Worm (Caenorhabditis elegans) whole organism, young adult: ENCODE measurements around the gene T05H10.4.

Experiments used
- B0035.1 ChIP-seq: sonication (generic microtip); optimal IDR thresholded peaks from 2 replicates; lab custom pipeline; 2016; ENCODE audit warnings: missing genetic modification characterization, mild to moderate bottlenecking, missing compliant biosample characterization, missing genotype, missing genetic modification reagents
- B0336.3 ChIP-seq: fragments of 200-800 bp; sonication (Bioruptor generic); IDR thresholded peaks from 2 replicates; pipeline ENCODE4 v1.3.6; 2022; ENCODE audit warnings: missing genetic modification characterization, missing compliant biosample characterization
- C06A6.2 ChIP-seq: fragments of 200-800 bp; sonication (Bioruptor generic); conservative IDR thresholded peaks from 2 replicates; pipeline ENCODE4 v1.3.6; 2022; ENCODE audit warnings: missing genetic modification characterization, missing compliant biosample characterization
- F49E8.2 ChIP-seq: sonication (generic microtip); optimal IDR thresholded peaks from 3 replicates; lab custom pipeline; 2017; ENCODE audit warnings: missing genetic modification characterization, mild to moderate bottlenecking, missing compliant biosample characterization, antibody characterized with exemption, moderate library complexity; ENCODE audit not compliant: insufficient read depth
- F52B5.7 ChIP-seq: sonication (generic microtip); optimal IDR thresholded peaks from 2 replicates; lab custom pipeline; 2016; ENCODE audit warnings: mild to moderate bottlenecking, missing genetic modification characterization, missing compliant biosample characterization
- Y53G8AR.9 ChIP-seq: fragments of 200-800 bp; sonication (Bioruptor generic); conservative IDR thresholded peaks from 2 replicates; pipeline ENCODE4 v1.3.6; 2022; ENCODE audit warnings: missing genetic modification reagents, missing genetic modification characterization, missing compliant biosample characterization
- Y67H2A.10 ChIP-seq: fragments of 200-800 bp; sonication (Bioruptor generic); conservative IDR thresholded peaks from 2 replicates; pipeline ENCODE4 v1.3.6; 2022; ENCODE audit warnings: missing genetic modification reagents, missing genetic modification characterization, missing compliant biosample characterization
- ama-1 ChIP-seq, 3 experiments: fragments of 150-350 bp in 1 of 3; sonication (generic microtip) in 2 of 3; optimal IDR thresholded peaks; 2 replicates each; lab custom pipeline; 2014 to 2018; ENCODE audit warnings: missing biosample characterization in 2 of 3, missing genetic modification characterization in 2 of 3, missing genetic modification reagents in 2 of 3
- atf-7 ChIP-seq: sonication (generic microtip); optimal IDR thresholded peaks from 2 replicates; lab custom pipeline; 2017; ENCODE audit warnings: mild to moderate bottlenecking, missing genetic modification characterization, missing compliant biosample characterization
- attf-3 ChIP-seq: fragments of 200-800 bp; sonication (Bioruptor generic); conservative IDR thresholded peaks from 2 replicates; pipeline ENCODE4 v1.3.6; 2022; ENCODE audit warnings: missing genetic modification reagents, missing genetic modification characterization, missing compliant biosample characterization
- attf-5 ChIP-seq: fragments of 200-800 bp; sonication (Bioruptor generic); optimal IDR thresholded peaks from 2 replicates; lab custom pipeline; 2018; ENCODE audit warnings: mild to moderate bottlenecking, missing genetic modification characterization, missing compliant biosample characterization
- bed-1 ChIP-seq: fragments of 200-800 bp; sonication (Bioruptor generic); IDR thresholded peaks from 2 replicates; pipeline ENCODE4 v1.3.6; 2022; ENCODE audit warnings: missing genetic modification reagents, missing genetic modification characterization, missing compliant biosample characterization
- bed-2 ChIP-seq: fragments of 200-800 bp; sonication (Bioruptor generic); IDR thresholded peaks from 2 replicates; pipeline ENCODE4 v1.3.6; 2022; ENCODE audit warnings: missing genetic modification reagents, missing genetic modification characterization, missing compliant biosample characterization
- cebp-1 ChIP-seq, 2 experiments: fragments of 200-800 bp in 1 of 2; sonication (Bioruptor generic) in 1 of 2; sonication (generic microtip) in 1 of 2; IDR thresholded peaks in 1 of 2; optimal IDR thresholded peaks in 1 of 2; 2 replicates each; pipeline versions ENCODE4 v1.3.6 to Lab custom; 2017 to 2022; ENCODE audit warnings: missing compliant biosample characterization in 2 of 2, missing genetic modification characterization in 2 of 2, mild to moderate bottlenecking in 1 of 2, missing genetic modification reagents in 1 of 2, moderate library complexity in 1 of 2
- ceh-79 ChIP-seq: sonication (generic microtip); optimal IDR thresholded peaks from 2 replicates; lab custom pipeline; 2017; ENCODE audit warnings: mild to moderate bottlenecking, missing genetic modification characterization, missing compliant biosample characterization
- dox-1 ChIP-seq: fragments of 200-800 bp; sonication (Bioruptor generic); IDR thresholded peaks from 2 replicates; pipeline ENCODE4 v1.3.6; 2022; ENCODE audit warnings: missing genetic modification reagents, missing genetic modification characterization, missing compliant biosample characterization
- dpff-1 ChIP-seq: sonication (generic microtip); optimal IDR thresholded peaks from 2 replicates; lab custom pipeline; 2017; ENCODE audit warnings: mild to moderate bottlenecking, missing genetic modification characterization, missing compliant biosample characterization
- egl-44 ChIP-seq: fragments of 200-800 bp; sonication (Bioruptor generic); IDR thresholded peaks from 2 replicates; pipeline ENCODE4 v1.3.6; 2022; ENCODE audit warnings: missing genetic modification reagents, missing genetic modification characterization, missing compliant biosample characterization
- ekl-4 ChIP-seq: fragments of 200-800 bp; sonication (Bioruptor generic); IDR thresholded peaks from 2 replicates; pipeline ENCODE4 v1.3.6; 2022; ENCODE audit warnings: missing genetic modification reagents, missing genetic modification characterization, missing compliant biosample characterization
- hlh-26 ChIP-seq: fragments of 200-800 bp; sonication (Bioruptor generic); conservative IDR thresholded peaks from 2 replicates; pipeline ENCODE4 v1.3.6; 2022; ENCODE audit warnings: missing genetic modification reagents, missing genetic modification characterization, missing compliant biosample characterization
- hmg-1.2 ChIP-seq: fragments of 200-800 bp; sonication (Bioruptor generic); IDR thresholded peaks from 2 replicates; pipeline ENCODE4 v1.3.6; 2022; ENCODE audit warnings: missing genetic modification reagents, missing genetic modification characterization, missing compliant biosample characterization
- lin-35 ChIP-seq, 3 experiments: fragments of 150-350 bp in 2 of 3; sonication (generic microtip) in 1 of 3; optimal IDR thresholded peaks; 2 replicates each; lab custom pipeline; 2014 to 2018; ENCODE audit warnings: missing biosample characterization in 3 of 3, missing genetic modification characterization in 3 of 3, missing genetic modification reagents in 3 of 3
- lin-40 ChIP-seq: sonication (generic microtip); optimal IDR thresholded peaks from 2 replicates; lab custom pipeline; 2016; ENCODE audit warnings: missing genetic modification characterization, mild to moderate bottlenecking, missing compliant biosample characterization, missing genotype, missing genetic modification reagents
- lin-54 ChIP-seq: fragments of 200-800 bp; sonication (Bioruptor generic); optimal IDR thresholded peaks from 2 replicates; lab custom pipeline; 2018; ENCODE audit warnings: mild to moderate bottlenecking, missing genetic modification characterization, missing compliant biosample characterization
- lir-1 ChIP-seq: fragments of 200-800 bp; sonication (Bioruptor generic); conservative IDR thresholded peaks from 2 replicates; pipeline ENCODE4 v1.3.6; 2022; ENCODE audit warnings: missing genetic modification reagents, missing genetic modification characterization, missing compliant biosample characterization
- lsl-1 ChIP-seq: fragments of 200-800 bp; sonication (Bioruptor generic); optimal IDR thresholded peaks from 2 replicates; lab custom pipeline; 2018; ENCODE audit warnings: mild to moderate bottlenecking, missing genetic modification characterization, moderate library complexity, missing compliant biosample characterization
- nhr-120 ChIP-seq: fragments of 200-800 bp; sonication (Bioruptor generic); IDR thresholded peaks from 2 replicates; pipeline ENCODE4 v1.3.6; 2022; ENCODE audit warnings: missing genetic modification characterization, missing compliant biosample characterization
- nhr-27 ChIP-seq: fragments of 200-800 bp; sonication (Bioruptor generic); optimal IDR thresholded peaks from 2 replicates; lab custom pipeline; 2018; ENCODE audit warnings: mild to moderate bottlenecking, missing genetic modification characterization, moderate library complexity, missing compliant biosample characterization
- nhr-90 ChIP-seq: sonication (generic microtip); optimal IDR thresholded peaks from 2 replicates; lab custom pipeline; 2016; ENCODE audit warnings: missing genotype, mild to moderate bottlenecking, missing genetic modification characterization, missing compliant biosample characterization
- somi-1 ChIP-seq: fragments of 200-800 bp; sonication (Bioruptor generic); optimal IDR thresholded peaks from 2 replicates; lab custom pipeline; 2018; ENCODE audit warnings: mild to moderate bottlenecking, missing genetic modification characterization, missing compliant biosample characterization
- sptf-2 ChIP-seq: fragments of 200-800 bp; sonication (Bioruptor generic); optimal IDR thresholded peaks from 2 replicates; lab custom pipeline; 2018; ENCODE audit warnings: mild to moderate bottlenecking, missing genetic modification characterization, missing compliant biosample characterization
- xnd-1 ChIP-seq: sonication (generic microtip); optimal IDR thresholded peaks from 2 replicates; lab custom pipeline; 2016; ENCODE audit warnings: missing genotype, missing genetic modification reagents, missing genetic modification characterization, missing compliant biosample characterization
- zfh-2 ChIP-seq: fragments of 200-800 bp; sonication (Bioruptor generic); conservative IDR thresholded peaks from 2 replicates; pipeline ENCODE4 v1.3.6; 2022; ENCODE audit warnings: missing genetic modification reagents, missing genetic modification characterization, missing compliant biosample characterization
- ztf-18 ChIP-seq: sonication (generic microtip); optimal IDR thresholded peaks from 2 replicates; lab custom pipeline; 2016; ENCODE audit warnings: missing genotype, mild to moderate bottlenecking, missing genetic modification characterization, missing compliant biosample characterization

T05H10.4 gene

DNA sequence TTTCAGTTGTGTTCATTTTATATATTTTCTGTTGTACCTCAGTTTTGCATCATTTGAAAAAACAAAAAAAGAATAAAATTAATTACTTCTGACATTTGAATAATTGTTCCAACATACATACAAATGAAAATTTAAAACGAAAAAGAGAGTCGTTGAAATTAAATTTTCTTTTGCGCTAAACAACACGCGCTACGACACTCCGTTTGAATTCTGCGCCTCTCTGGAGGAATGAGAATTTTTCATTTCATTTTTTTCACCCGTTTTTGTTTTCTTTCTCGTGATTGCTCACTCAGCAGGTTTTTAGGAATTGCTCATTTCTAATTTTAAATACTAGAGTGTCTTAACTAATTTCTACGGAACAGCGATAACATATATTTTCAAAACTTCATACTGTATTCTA, 11.3 kb upstream of the T05H10.4 start:
- no peak for TF ChIP-seq cebp-1 (GFP tag; IDR thresholded peaks at IDR 0.05; lab: Robert Waterston, UW)
- peak; percentile 16 for TF ChIP-seq cebp-1 (tag; optimal IDR thresholded peaks at IDR 0.05; lab: Kevin White, UChicago)
- TF ChIP-seq egl-44 (GFP tag; lab: Robert Waterston, UW): no peak
- TF ChIP-seq hmg-1.2 (GFP tag; lab: Robert Waterston, UW): peak; percentile 18; the same call in 1 of the 2 replicates
- TF ChIP-seq B0336.3: no peak
- no peak for TF ChIP-seq F49E8.2 (tag; lab: Kevin White, UChicago)
- peak; percentile 54 for TF ChIP-seq attf-5 (GFP tag; lab: Kevin White, UChicago)
- TF ChIP-seq attf-3 (GFP tag; lab: Robert Waterston, UW): peak; percentile 95
- TF ChIP-seq, all 124 proteins: peak for 4

DNA sequence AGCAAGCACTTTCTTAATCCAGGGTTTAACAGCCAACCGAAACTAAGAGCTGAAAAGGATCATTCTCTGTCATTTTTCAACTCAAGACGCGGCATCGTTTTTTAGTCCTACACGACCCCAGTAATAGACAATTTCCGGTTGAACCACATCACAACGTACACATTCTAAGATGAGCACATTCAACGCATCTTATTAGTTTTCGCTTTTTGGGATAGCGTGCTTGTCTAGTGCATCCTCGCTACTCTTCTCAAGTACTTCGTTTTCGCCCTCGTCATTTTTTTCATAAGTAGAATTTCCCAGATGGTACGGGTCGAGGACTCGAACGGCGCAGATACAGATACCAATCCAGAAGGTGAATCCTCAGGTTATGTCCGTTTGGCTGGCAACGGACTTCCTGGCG, 10.7 kb upstream of the T05H10.4 start, which contains the start of gene T05H10.1:
T05H10.1 (plus strand) TSS at position 301 of the 400 bp plus-strand sequence.
- TF ChIP-seq zfh-2 (0 out of 2 replicates have a peak, but pooled peaks have one; percentile 32), Y67H2A.10 (no peak)
- TF ChIP-seq, all 124 proteins: peak for 1

DNA sequence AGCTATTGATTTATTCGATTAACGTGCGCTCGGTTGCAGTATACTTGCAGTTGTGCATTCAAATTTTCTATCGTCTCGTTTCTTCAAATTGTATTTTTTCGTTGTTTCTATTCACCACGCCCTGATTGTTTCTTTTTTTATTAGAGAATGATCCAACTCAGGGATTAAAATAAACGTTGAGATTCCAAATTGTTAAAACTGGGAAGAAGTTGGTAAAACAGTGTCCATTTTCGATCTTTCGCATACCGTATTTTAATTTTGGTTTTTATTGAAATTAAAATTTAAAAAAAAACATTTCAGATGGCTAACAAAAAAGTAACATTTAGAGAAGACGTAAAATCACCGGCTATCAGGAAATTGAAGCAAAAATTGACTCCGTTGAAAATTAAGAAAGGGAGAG, 5.7 kb upstream of the T05H10.4 start, which contains the start of gene apn-1:
apn-1 (plus strand) TSS at position 301 of the 400 bp plus-strand sequence.
- TF ChIP-seq Y53G8AR.9 (GFP tag; lab: Robert Waterston, UW): no peak
- TF ChIP-seq ama-1 (optimal IDR thresholded peaks at IDR 0.05; lab: Kevin White, UChicago): no peak
- TF ChIP-seq ama-1 (GFP tag; optimal IDR thresholded peaks at IDR 0.05; lab: Kevin White, UChicago): peak in 1 of 2 experiments; percentile 13

DNA sequence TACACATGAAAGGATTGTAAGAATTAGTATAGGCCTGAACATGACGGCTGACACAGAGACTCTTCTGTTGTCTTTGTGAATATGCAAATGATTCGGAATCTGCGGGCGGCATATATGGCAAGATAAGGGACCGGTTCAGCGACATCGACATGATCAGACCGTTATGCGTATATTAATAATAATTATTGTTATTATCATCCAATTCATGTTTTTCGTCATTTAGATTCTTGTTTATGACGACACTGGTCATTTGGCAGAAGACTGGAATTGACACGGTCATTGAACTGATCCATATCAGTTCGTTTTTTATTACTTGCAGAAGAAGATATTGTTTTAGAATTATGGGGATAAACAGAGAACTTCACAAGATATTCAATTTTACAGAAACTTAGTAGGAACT, 2.5 kb upstream of the T05H10.4 start, which contains the start of gene mtre-1:
mtre-1 (minus strand) TSS at position 101 of the 400 bp plus-strand sequence.
- TF ChIP-seq somi-1 (GFP tag; lab: Kevin White, UChicago) (no peak), lin-40 (tag; lab: Kevin White, UChicago) (no peak), lin-35 (GFP tag; optimal IDR thresholded peaks at IDR 0.05; lab: Kevin White, UChicago) (no peak), atf-7 (no peak), ceh-79 (tag; lab: Kevin White, UChicago) (no peak), bed-1 (no peak), lin-54 (GFP tag; lab: Kevin White, UChicago) (no peak)

DNA sequence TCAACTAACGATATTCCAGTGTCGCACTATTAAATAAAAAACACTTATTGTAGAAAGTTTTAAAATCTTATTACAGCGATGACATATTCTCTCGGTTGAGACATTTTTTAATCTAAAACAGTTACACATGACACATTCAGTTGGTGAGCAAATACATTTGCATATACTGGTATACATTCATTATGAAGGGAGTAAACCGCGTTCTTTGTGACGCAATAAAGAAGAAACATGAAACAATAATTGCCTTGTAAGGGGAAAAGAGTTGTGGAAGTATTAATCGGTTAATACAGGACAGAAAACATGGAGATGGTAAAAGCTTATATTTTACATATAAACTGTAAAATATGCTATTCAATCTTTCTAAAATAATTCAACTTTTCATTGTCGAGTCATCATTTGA, 1.6 kb upstream of the T05H10.4 start:
- TF ChIP-seq dox-1 (GFP tag; lab: Robert Waterston, UW): no peak
- TF ChIP-seq sptf-2 (GFP tag; lab: Kevin White, UChicago): no peak
- TF ChIP-seq hlh-26 (GFP tag; lab: Robert Waterston, UW): no peak
- no peak for TF ChIP-seq bed-1
- TF ChIP-seq lsl-1: no peak
- TF ChIP-seq dpff-1 (tag; lab: Kevin White, UChicago): no peak
- TF ChIP-seq C06A6.2 (GFP tag; lab: Robert Waterston, UW): no peak
- no peak for TF ChIP-seq nhr-120 (GFP tag; lab: Robert Waterston, UW)
- TF ChIP-seq B0035.1 (tag; lab: Kevin White, UChicago): no peak
- TF ChIP-seq xnd-1: no peak
- no peak for TF ChIP-seq F52B5.7 (tag; lab: Kevin White, UChicago)
- TF ChIP-seq nhr-90 (tag; lab: Kevin White, UChicago): no peak
- no peak for TF ChIP-seq ekl-4 (GFP tag; lab: Robert Waterston, UW)
- no peak for TF ChIP-seq hmg-1.2 (GFP tag; lab: Robert Waterston, UW)
- no peak for TF ChIP-seq bed-2 (GFP tag; lab: Robert Waterston, UW)
- no peak for TF ChIP-seq lir-1 (GFP tag; lab: Robert Waterston, UW)
- no peak for TF ChIP-seq nhr-27 (tag; lab: Kevin White, UChicago)
- TF ChIP-seq atf-7: no peak
- TF ChIP-seq ztf-18 (tag; lab: Kevin White, UChicago): no peak
